Worm (Caenorhabditis elegans) whole organism, early embryonic: Measurements from ENCODE around the gene fbxb-31.

Experiments
- B0310.2 ChIP-seq: sonication (generic microtip); optimal IDR thresholded peaks from 2 replicates; lab custom pipeline; 2016; ENCODE audit warnings: mild to moderate bottlenecking, missing genetic modification characterization, missing compliant biosample characterization
- F13C5.2 ChIP-seq: sonication (generic microtip); optimal IDR thresholded peaks from 2 replicates; lab custom pipeline; 2017; ENCODE audit warnings: mild to moderate bottlenecking, missing genetic modification characterization, inconsistent platforms, missing compliant biosample characterization
- aly-1 ChIP-seq: sonication (generic microtip); optimal IDR thresholded peaks from 2 replicates; lab custom pipeline; 2016; ENCODE audit warnings: missing genetic modification characterization, missing compliant biosample characterization
- ama-1 ChIP-seq: fragments of 150-350 bp; optimal IDR thresholded peaks from 2 replicates; lab custom pipeline; 2014
- ceh-36 ChIP-seq: sonication (generic microtip); optimal IDR thresholded peaks from 2 replicates; lab custom pipeline; 2016; ENCODE audit warnings: missing genetic modification characterization, inconsistent platforms, missing compliant biosample characterization
- flt-1 ChIP-seq: fragments of 200-800 bp; sonication (Bioruptor generic); IDR thresholded peaks from 2 replicates; pipeline ENCODE4 v1.3.6; 2022; ENCODE audit warnings: missing genetic modification characterization, missing compliant biosample characterization
- hmbx-1 ChIP-seq: sonication (generic microtip); optimal IDR thresholded peaks from 2 replicates; lab custom pipeline; 2016; ENCODE audit warnings: mild to moderate bottlenecking, missing genetic modification characterization, missing compliant biosample characterization
- hmg-4 ChIP-seq: fragments of 200-800 bp; sonication (Bioruptor generic); optimal IDR thresholded peaks from 2 replicates; lab custom pipeline; 2018; ENCODE audit warnings: mild to moderate bottlenecking, missing genetic modification characterization, missing compliant biosample characterization
- hnd-1 ChIP-seq: sonication (generic microtip); optimal IDR thresholded peaks from 2 replicates; lab custom pipeline; 2016; ENCODE audit warnings: missing genetic modification characterization, missing compliant biosample characterization
- pes-1 ChIP-seq: fragments of 200-800 bp; sonication (Bioruptor generic); IDR thresholded peaks from 2 replicates; pipeline ENCODE4 v1.3.6; 2022; ENCODE audit warnings: missing genetic modification reagents, missing genetic modification characterization, missing compliant biosample characterization
- tra-4 ChIP-seq: sonication (generic microtip); optimal IDR thresholded peaks from 2 replicates; lab custom pipeline; 2017; ENCODE audit warnings: missing genetic modification characterization, missing compliant biosample characterization

- TF ChIP-seq flt-1 (GFP tag; lab: Robert Waterston, UW) = no peak
- TF ChIP-seq ceh-36 (tag; lab: Kevin White, UChicago) = no peak
- no peak for TF ChIP-seq tra-4 (tag; lab: Kevin White, UChicago)
- no peak for TF ChIP-seq pes-1 (GFP tag; lab: Robert Waterston, UW)
- no peak for TF ChIP-seq aly-1 (tag; lab: Kevin White, UChicago)
- no peak for TF ChIP-seq ama-1 (lab: Kevin White, UChicago)
- no peak for TF ChIP-seq hmbx-1 (tag; lab: Kevin White, UChicago)
- TF ChIP-seq B0310.2 = no peak
- TF ChIP-seq hnd-1 (tag; lab: Kevin White, UChicago) = no peak
- TF ChIP-seq hmg-4 (GFP tag; lab: Kevin White, UChicago) = no peak
- no peak for TF ChIP-seq F13C5.2 (tag; lab: Kevin White, UChicago)
These were observed 34.6 kb downstream of the fbxb-31 start for ce11 chrII:3604578-3604977.
